Worm (Caenorhabditis elegans) whole organism, young adult: ENCODE data around the gene K12H6.2.
A peak's percentile ranks its signal among the peaks of the same experiment; 100 is the strongest.

Experiments
- F23B12.7 ChIP-seq: sonication (generic microtip); optimal IDR thresholded peaks from 2 replicates; lab custom pipeline; 2017; ENCODE audit warnings: missing genetic modification characterization, mild to moderate bottlenecking, missing compliant biosample characterization, antibody characterized with exemption, moderate library complexity; ENCODE audit not compliant: insufficient read depth
- F39B2.1 ChIP-seq: fragments of 200-800 bp; sonication (Bioruptor generic); IDR thresholded peaks from 2 replicates; pipeline ENCODE4 v1.3.6; 2022; ENCODE audit warnings: missing genetic modification reagents, missing genetic modification characterization, missing compliant biosample characterization
- F57C9.4 ChIP-seq: sonication (generic microtip); optimal IDR thresholded peaks from 2 replicates; lab custom pipeline; 2017; ENCODE audit warnings: mild to moderate bottlenecking, missing genetic modification characterization, missing compliant biosample characterization
- K11D2.4 ChIP-seq: fragments of 200-800 bp; sonication (Bioruptor generic); IDR thresholded peaks from 2 replicates; pipeline ENCODE4 v1.3.6; 2022; ENCODE audit warnings: missing genetic modification reagents, missing genetic modification characterization, missing compliant biosample characterization
- K12H6.12 ChIP-seq: fragments of 200-800 bp; sonication (Bioruptor generic); optimal IDR thresholded peaks from 2 replicates; lab custom pipeline; 2018; ENCODE audit warnings: mild to moderate bottlenecking, missing genetic modification characterization, missing compliant biosample characterization
- Y53G8AR.9 ChIP-seq: fragments of 200-800 bp; sonication (Bioruptor generic); conservative IDR thresholded peaks from 2 replicates; pipeline ENCODE4 v1.3.6; 2022; ENCODE audit warnings: missing genetic modification reagents, missing genetic modification characterization, missing compliant biosample characterization
- ZK185.1 ChIP-seq: sonication (generic microtip); optimal IDR thresholded peaks from 2 replicates; lab custom pipeline; 2016; ENCODE audit warnings: mild to moderate bottlenecking, missing genetic modification characterization, missing compliant biosample characterization; ENCODE audit not compliant: poor library complexity, severe bottlenecking
- ama-1 ChIP-seq, 3 experiments: fragments of 150-350 bp in 1 of 3; sonication (generic microtip) in 2 of 3; optimal IDR thresholded peaks; 2 replicates each; lab custom pipeline; 2014 to 2018; ENCODE audit warnings: missing biosample characterization in 2 of 3, missing genetic modification characterization in 2 of 3, missing genetic modification reagents in 2 of 3
- attf-5 ChIP-seq: fragments of 200-800 bp; sonication (Bioruptor generic); optimal IDR thresholded peaks from 2 replicates; lab custom pipeline; 2018; ENCODE audit warnings: mild to moderate bottlenecking, missing genetic modification characterization, missing compliant biosample characterization
- ccch-3 ChIP-seq: fragments of 200-800 bp; sonication (Bioruptor generic); optimal IDR thresholded peaks from 2 replicates; lab custom pipeline; 2018; ENCODE audit warnings: mild to moderate bottlenecking, missing genetic modification characterization, missing compliant biosample characterization
- cebp-1 ChIP-seq, 2 experiments: fragments of 200-800 bp in 1 of 2; sonication (Bioruptor generic) in 1 of 2; sonication (generic microtip) in 1 of 2; IDR thresholded peaks in 1 of 2; optimal IDR thresholded peaks in 1 of 2; 2 replicates each; pipeline versions ENCODE4 v1.3.6 to Lab custom; 2017 to 2022; ENCODE audit warnings: missing compliant biosample characterization in 2 of 2, missing genetic modification characterization in 2 of 2, mild to moderate bottlenecking in 1 of 2, missing genetic modification reagents in 1 of 2, moderate library complexity in 1 of 2
- ceh-40 ChIP-seq: fragments of 200-800 bp; sonication (Bioruptor generic); IDR thresholded peaks from 2 replicates; pipeline ENCODE4 v1.3.6; 2022; ENCODE audit warnings: missing genetic modification characterization, missing compliant biosample characterization
- ceh-79 ChIP-seq: sonication (generic microtip); optimal IDR thresholded peaks from 2 replicates; lab custom pipeline; 2017; ENCODE audit warnings: mild to moderate bottlenecking, missing genetic modification characterization, missing compliant biosample characterization
- ceh-91 ChIP-seq: fragments of 200-800 bp; sonication (Bioruptor generic); IDR thresholded peaks from 2 replicates; pipeline ENCODE4 v1.3.6; 2022; ENCODE audit warnings: missing genetic modification reagents, missing genetic modification characterization, missing compliant biosample characterization
- dpff-1 ChIP-seq: sonication (generic microtip); optimal IDR thresholded peaks from 2 replicates; lab custom pipeline; 2017; ENCODE audit warnings: mild to moderate bottlenecking, missing genetic modification characterization, missing compliant biosample characterization
- dpl-1 ChIP-seq: fragments of 150-350 bp; optimal IDR thresholded peaks from 2 replicates; lab custom pipeline; 2014; ENCODE audit warnings: missing biosample characterization, missing genetic modification reagents, missing genetic modification characterization
- egl-44 ChIP-seq: fragments of 200-800 bp; sonication (Bioruptor generic); IDR thresholded peaks from 2 replicates; pipeline ENCODE4 v1.3.6; 2022; ENCODE audit warnings: missing genetic modification reagents, missing genetic modification characterization, missing compliant biosample characterization
- ets-4 ChIP-seq: fragments of 200-800 bp; sonication (Bioruptor generic); optimal IDR thresholded peaks from 2 replicates; lab custom pipeline; 2018; ENCODE audit warnings: mild to moderate bottlenecking, missing genetic modification characterization, missing compliant biosample characterization
- hlh-26 ChIP-seq: fragments of 200-800 bp; sonication (Bioruptor generic); conservative IDR thresholded peaks from 2 replicates; pipeline ENCODE4 v1.3.6; 2022; ENCODE audit warnings: missing genetic modification reagents, missing genetic modification characterization, missing compliant biosample characterization
- hmg-1.2 ChIP-seq: fragments of 200-800 bp; sonication (Bioruptor generic); IDR thresholded peaks from 2 replicates; pipeline ENCODE4 v1.3.6; 2022; ENCODE audit warnings: missing genetic modification reagents, missing genetic modification characterization, missing compliant biosample characterization
- let-526 ChIP-seq: fragments of 200-800 bp; sonication (Bioruptor generic); IDR thresholded peaks from 2 replicates; pipeline ENCODE4 v1.3.6; 2022; ENCODE audit warnings: missing genetic modification reagents, missing genetic modification characterization, missing compliant biosample characterization
- lsl-1 ChIP-seq: fragments of 200-800 bp; sonication (Bioruptor generic); optimal IDR thresholded peaks from 2 replicates; lab custom pipeline; 2018; ENCODE audit warnings: mild to moderate bottlenecking, missing genetic modification characterization, moderate library complexity, missing compliant biosample characterization
- mes-4 ChIP-seq: sonication (generic microtip); optimal IDR thresholded peaks from 2 replicates; lab custom pipeline; 2016; ENCODE audit warnings: missing genotype, missing genetic modification characterization, missing compliant biosample characterization
- nfyb-1 ChIP-seq: fragments of 200-800 bp; sonication (Bioruptor generic); IDR thresholded peaks from 2 replicates; pipeline ENCODE4 v1.3.6; 2022; ENCODE audit warnings: missing genetic modification reagents, missing genetic modification characterization, missing compliant biosample characterization
- pha-4 ChIP-seq: fragments of 150-350 bp; sonication (generic microtip); optimal IDR thresholded peaks from 2 replicates; lab custom pipeline; 2014; ENCODE audit warnings: missing biosample characterization, missing genetic modification reagents, missing genetic modification characterization
- snpc-1.1 ChIP-seq: sonication (generic microtip); optimal IDR thresholded peaks from 2 replicates; lab custom pipeline; 2017; ENCODE audit warnings: missing genetic modification characterization, mild to moderate bottlenecking, missing compliant biosample characterization, antibody characterized with exemption, moderate library complexity, missing genotype, missing genetic modification reagents; ENCODE audit not compliant: insufficient read depth
- snpc-3.4 ChIP-seq: sonication (generic microtip); optimal IDR thresholded peaks from 2 replicates; lab custom pipeline; 2017; ENCODE audit warnings: missing genetic modification characterization, mild to moderate bottlenecking, missing compliant biosample characterization, antibody characterized with exemption, moderate library complexity, missing genotype, missing genetic modification reagents

K12H6.2 gene

DNA sequence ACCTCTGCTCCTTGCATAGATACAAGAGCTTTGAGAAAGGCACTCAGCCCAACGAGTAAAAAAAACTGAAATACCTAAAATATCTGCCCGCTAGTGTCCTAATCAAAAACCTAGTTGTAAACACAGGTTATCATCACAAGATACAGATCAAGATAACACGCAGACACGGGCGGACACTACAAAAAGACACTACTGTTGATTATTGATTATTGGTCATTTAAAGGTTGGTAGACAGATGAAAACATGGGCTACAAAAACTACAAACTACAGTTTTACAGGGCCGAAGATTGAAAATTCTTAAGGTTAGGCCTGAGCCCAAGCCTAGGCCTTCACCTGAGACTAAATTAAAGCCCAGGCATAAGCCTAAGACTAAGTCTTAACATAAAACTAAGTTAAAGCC is 43.5 kb upstream of the K12H6.2 start:
- TF ChIP-seq ZK185.1 (tag; lab: Kevin White, UChicago): no peak
- TF ChIP-seq hlh-26: no peak
- TF ChIP-seq snpc-1.1 (tag; lab: Kevin White, UChicago): no peak
- no peak for TF ChIP-seq ama-1 (optimal IDR thresholded peaks at IDR 0.05; lab: Kevin White, UChicago)
- no peak for TF ChIP-seq ama-1 (GFP tag; optimal IDR thresholded peaks at IDR 0.05; lab: Kevin White, UChicago)
- no peak for TF ChIP-seq K12H6.12 (tag; lab: Kevin White, UChicago)
- TF ChIP-seq Y53G8AR.9: no peak
- TF ChIP-seq snpc-3.4 (tag; lab: Kevin White, UChicago): no peak
- no peak for TF ChIP-seq F23B12.7 (tag; lab: Kevin White, UChicago)
- TF ChIP-seq K11D2.4 (GFP tag; lab: Robert Waterston, UW): no peak
- no peak for TF ChIP-seq egl-44 (GFP tag; lab: Robert Waterston, UW)
- TF ChIP-seq nfyb-1: no peak
- no peak for TF ChIP-seq cebp-1 (GFP tag; IDR thresholded peaks at IDR 0.05; lab: Robert Waterston, UW)
- TF ChIP-seq cebp-1 (tag; optimal IDR thresholded peaks at IDR 0.05; lab: Kevin White, UChicago): no peak
- TF ChIP-seq ceh-91 (GFP tag; lab: Robert Waterston, UW): no peak

DNA sequence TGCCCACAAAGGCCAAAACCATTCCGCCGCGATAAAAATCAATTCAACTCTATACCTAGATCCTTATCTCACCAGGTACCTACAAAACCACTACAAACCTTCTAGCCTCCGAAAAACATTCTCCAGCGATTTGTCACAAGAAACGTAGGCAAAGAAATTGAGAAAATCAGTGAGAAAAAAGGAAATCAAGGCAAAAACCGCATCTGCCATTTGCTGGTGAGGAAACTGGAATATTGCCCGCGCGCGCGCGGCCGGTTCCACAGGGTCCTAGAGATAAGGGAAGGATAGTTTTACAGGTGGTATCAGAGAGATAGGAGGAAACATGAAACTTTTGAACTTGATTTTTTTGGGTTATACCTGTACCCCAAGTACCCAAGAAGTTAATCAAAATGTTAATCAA is 42.2 kb upstream of the K12H6.2 start:
- TF ChIP-seq dpl-1 (GFP tag; lab: Kevin White, UChicago) (no peak), hlh-26 (no peak), ceh-79 (tag; lab: Kevin White, UChicago) (no peak)

DNA sequence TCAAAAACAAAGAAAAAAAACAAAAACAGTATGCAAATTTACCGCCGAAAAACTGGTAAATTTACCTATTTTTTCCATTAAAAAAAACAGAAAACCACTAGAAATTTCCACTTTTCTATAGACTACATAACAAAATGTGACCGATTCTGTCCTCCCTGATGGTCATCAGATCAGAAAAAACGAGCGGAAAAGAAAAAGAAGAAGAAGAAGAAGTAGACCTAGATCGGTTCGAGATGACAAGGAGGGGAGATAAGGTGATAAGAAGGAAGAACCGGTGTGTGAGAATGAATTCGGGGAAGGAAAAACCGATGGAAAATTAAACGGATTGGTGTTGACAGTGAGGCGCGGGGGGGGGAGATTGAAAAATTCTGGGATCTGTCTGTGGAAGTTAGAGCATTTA is 40.8 kb upstream of the K12H6.2 start:
- no peak for TF ChIP-seq attf-5
- TF ChIP-seq egl-44 (GFP tag; lab: Robert Waterston, UW): no peak
- TF ChIP-seq lsl-1: no peak
- TF ChIP-seq pha-4 (tag; lab: Kevin White, UChicago): no peak
- TF ChIP-seq hmg-1.2 (GFP tag; lab: Robert Waterston, UW): no peak

DNA sequence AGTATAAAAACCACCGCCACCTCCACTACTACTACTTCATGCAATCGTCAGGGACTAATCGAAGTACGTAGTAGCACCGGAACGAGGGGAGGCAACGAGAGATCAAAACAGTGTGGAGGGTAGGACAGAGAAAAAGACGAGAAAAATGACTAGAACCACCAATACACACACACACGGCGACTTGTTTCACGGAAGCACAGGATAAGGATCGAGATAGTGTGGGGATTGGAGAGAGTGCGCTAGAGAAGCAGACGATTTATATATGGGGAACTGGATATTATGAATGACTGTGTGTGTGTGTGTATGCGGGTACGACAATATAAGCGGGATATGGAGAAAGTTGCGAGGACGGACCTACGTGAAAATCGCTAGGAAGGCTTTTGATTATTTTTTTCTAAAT is 39.5 kb upstream of the K12H6.2 start:
- no peak for TF ChIP-seq ets-4 (GFP tag; lab: Kevin White, UChicago)
- peak; percentile 36; the same call in 1 of the 2 replicates for TF ChIP-seq hmg-1.2 (GFP tag; lab: Robert Waterston, UW)

DNA sequence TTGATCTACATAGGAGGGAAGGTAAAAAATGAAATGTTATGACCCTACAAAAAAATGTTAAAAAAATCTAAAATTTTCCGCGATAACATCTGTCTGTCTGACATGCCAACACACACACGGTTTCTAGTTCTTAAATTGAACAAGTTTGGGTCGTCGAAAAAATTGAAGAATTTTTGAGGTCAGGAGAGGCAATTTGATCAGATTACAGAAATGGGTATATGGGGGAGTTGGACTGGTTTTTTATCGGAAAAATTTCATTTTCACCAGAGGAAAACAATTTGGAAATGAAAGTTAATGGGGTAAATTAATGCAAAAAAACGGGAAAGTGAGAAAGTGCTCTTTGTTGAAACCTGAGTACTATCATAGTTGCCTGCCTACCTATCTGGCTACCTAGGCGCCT is 38.4 kb upstream of the K12H6.2 start:
- no peak for TF ChIP-seq F57C9.4 (tag; lab: Kevin White, UChicago)
- TF ChIP-seq ZK185.1 (tag; lab: Kevin White, UChicago): no peak
- no peak for TF ChIP-seq Y53G8AR.9
- no peak for TF ChIP-seq F39B2.1 (GFP tag; lab: Robert Waterston, UW)
- no peak for TF ChIP-seq K12H6.12 (tag; lab: Kevin White, UChicago)
- no peak for TF ChIP-seq ccch-3
- TF ChIP-seq dpff-1: no peak
- no peak for TF ChIP-seq F23B12.7 (tag; lab: Kevin White, UChicago)
- TF ChIP-seq ceh-40 (GFP tag; lab: Robert Waterston, UW): no peak
- no peak for TF ChIP-seq let-526

DNA sequence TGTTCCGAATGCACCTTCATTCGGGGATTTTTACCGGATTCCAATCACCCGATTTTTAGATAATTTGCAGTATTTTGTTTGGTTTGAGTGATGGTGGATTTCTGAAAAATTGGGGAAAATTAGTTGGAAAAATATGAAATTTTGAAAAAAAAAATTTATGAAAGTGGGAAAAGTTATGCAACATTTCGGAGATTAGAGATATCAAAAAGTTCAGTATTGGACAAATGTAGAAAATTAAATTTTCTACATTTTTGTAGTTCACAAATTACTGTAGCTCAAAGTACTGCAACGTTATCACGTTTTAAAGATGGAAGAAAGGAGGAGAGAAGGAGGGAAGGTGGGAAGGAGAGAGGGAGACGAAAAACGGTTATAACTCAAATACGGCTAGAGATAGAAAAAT is 37.1 kb upstream of the K12H6.2 start, which contains the start of gene ptc-3:
Gene ptc-3, minus strand, starts transcription at position 101 of the 400 bp plus-strand sequence.
- TF ChIP-seq egl-44 (GFP tag; lab: Robert Waterston, UW) (no peak), lsl-1 (no peak), mes-4 (tag; lab: Kevin White, UChicago) (no peak)
